Worm (Caenorhabditis elegans): ENCODE data around the gene haao-1.

- TF ChIP-seq ama-1 (optimal IDR thresholded peaks at IDR 0.05) (no peak), flt-1 (GFP tag; IDR thresholded peaks at IDR 0.05) (no peak), ceh-36 (tag; optimal IDR thresholded peaks at IDR 0.05) (no peak), ceh-13 (GFP tag; optimal IDR thresholded peaks at IDR 0.05) (no peak), hnd-1 (tag; optimal IDR thresholded peaks at IDR 0.05) (no peak), tra-4 (tag; optimal IDR thresholded peaks at IDR 0.05) (no peak), aly-1 (tag; optimal IDR thresholded peaks at IDR 0.05) (no peak), hmbx-1 (tag; optimal IDR thresholded peaks at IDR 0.05) (no peak)
Observed at ce11 chrV:9504474-9504960, at the start of gene haao-1.
